Fruit fly (Drosophila melanogaster) whole organism, wandering third instar larva: ENCODE data around the gene CG4914.
A peak's percentile ranks its signal among the peaks of the same experiment; 100 is the strongest.

Source experiments
- Abd-B ChIP-seq: fragments of >200 bp; optimal IDR thresholded peaks from 2 replicates; lab custom pipeline; 2017; ENCODE audit warnings: missing biosample characterization, missing genetic modification characterization
- CG32264 ChIP-seq: fragments of 200-800 bp; sonication (Bioruptor generic); optimal IDR thresholded peaks from 2 replicates; lab custom pipeline; 2016; ENCODE audit warnings: missing biosample characterization, missing genetic modification characterization
- CG9705 ChIP-seq: fragments of 200-800 bp; sonication (Bioruptor generic); optimal IDR thresholded peaks from 2 replicates; lab custom pipeline; 2018; ENCODE audit warnings: missing biosample characterization, mild to moderate bottlenecking, missing genetic modification characterization
- CrebA ChIP-seq: fragments of 200-800 bp; sonication (Bioruptor generic); optimal IDR thresholded peaks from 2 replicates; lab custom pipeline; 2016; ENCODE audit warnings: missing biosample characterization, mild to moderate bottlenecking, missing genetic modification characterization, borderline replicate concordance
- Dfd ChIP-seq: fragments of >200 bp; optimal IDR thresholded peaks from 2 replicates; lab custom pipeline; 2017; ENCODE audit warnings: missing biosample characterization, missing genetic modification characterization
- Dif ChIP-seq: fragments of 200-275, 200-300 bp; sonication (Bioruptor generic); optimal IDR thresholded peaks from 2 replicates; lab custom pipeline; 2018; ENCODE audit warnings: missing biosample characterization, missing genetic modification characterization; ENCODE audit not compliant: partially characterized antibody
- GATAd ChIP-seq: sonication (Bioruptor generic); optimal IDR thresholded peaks from 2 replicates; lab custom pipeline; 2016; ENCODE audit warnings: missing biosample characterization, missing genetic modification characterization
- HLH106 ChIP-seq: fragments of 200-800 bp; optimal IDR thresholded peaks from 3 replicates; lab custom pipeline; 2019; ENCODE audit warnings: missing biosample characterization, mild to moderate bottlenecking, missing genetic modification characterization, moderate library complexity
- Hnf4 ChIP-seq: fragments of 200-800 bp; sonication (Bioruptor generic); optimal IDR thresholded peaks from 2 replicates; lab custom pipeline; 2016; ENCODE audit warnings: missing biosample characterization, mild to moderate bottlenecking, missing genetic modification characterization
- Hr78 ChIP-seq: fragments of >200 bp; optimal IDR thresholded peaks from 2 replicates; lab custom pipeline; 2017; ENCODE audit warnings: missing biosample characterization, missing genetic modification characterization
- Hr83 ChIP-seq: fragments of 200-300 bp; sonication (Bioruptor generic); optimal IDR thresholded peaks from 2 replicates; lab custom pipeline; 2016; ENCODE audit warnings: missing biosample characterization, mild to moderate bottlenecking, missing genetic modification characterization, moderate library complexity; ENCODE audit not compliant: poor library complexity, severe bottlenecking
- Jra ChIP-seq: sonication (Bioruptor generic); optimal IDR thresholded peaks from 2 replicates; lab custom pipeline; 2016; ENCODE audit warnings: missing biosample characterization, missing genetic modification characterization
- Myc ChIP-seq: fragments of >200 bp; optimal IDR thresholded peaks from 2 replicates; lab custom pipeline; 2017
- N ChIP-seq: fragments of >200 bp; optimal IDR thresholded peaks from 2 replicates; lab custom pipeline; 2018; ENCODE audit warnings: missing biosample characterization, missing external identifiers, missing genetic modification characterization
- OdsH ChIP-seq: fragments of 200-800 bp; sonication (Bioruptor generic); optimal IDR thresholded peaks from 2 replicates; lab custom pipeline; 2016; ENCODE audit warnings: missing biosample characterization, mild to moderate bottlenecking, missing genetic modification characterization
- Rel ChIP-seq, 2 experiments: fragments of 200-800 bp; sonication (Bioruptor generic) in 1 of 2; optimal IDR thresholded peaks; 2 replicates in 1 of 2; 3 replicates in 1 of 2; lab custom pipeline; 2016 to 2019; ENCODE audit warnings: mild to moderate bottlenecking in 2 of 2, missing biosample characterization in 2 of 2, missing genetic modification characterization in 2 of 2, moderate library complexity in 1 of 2
- Sp1 ChIP-seq: fragments of 200-800 bp; sonication (Bioruptor generic); optimal IDR thresholded peaks from 3 replicates; lab custom pipeline; 2019; ENCODE audit warnings: missing biosample characterization, mild to moderate bottlenecking, missing genetic modification characterization, moderate library complexity
- br ChIP-seq: fragments of 200-800 bp; sonication (Bioruptor generic); optimal IDR thresholded peaks from 2 replicates; lab custom pipeline; 2016; ENCODE audit warnings: missing biosample characterization, missing genetic modification characterization
- brk ChIP-seq: fragments of 200-800 bp; sonication (Bioruptor generic); optimal IDR thresholded peaks from 2 replicates; lab custom pipeline; 2016; ENCODE audit warnings: missing biosample characterization, mild to moderate bottlenecking, missing genetic modification characterization
- dl ChIP-seq, 2 experiments: fragments of 175-275, 200-275 bp in 1 of 2; fragments of 200-275 bp in 1 of 2; sonication (Bioruptor generic); optimal IDR thresholded peaks; lab custom pipeline; 2018; ENCODE audit warnings: mild to moderate bottlenecking in 2 of 2, missing biosample characterization in 2 of 2, missing genetic modification characterization in 2 of 2, moderate library complexity in 2 of 2; ENCODE audit not compliant: partially characterized antibody in 2 of 2, insufficient read depth in 1 of 2
- dmrt93B ChIP-seq: fragments of 200-800 bp; sonication (Bioruptor generic); optimal IDR thresholded peaks from 2 replicates; lab custom pipeline; 2018; ENCODE audit warnings: missing biosample characterization, mild to moderate bottlenecking, missing genetic modification characterization
- dsf ChIP-seq: sonication (Bioruptor generic); optimal IDR thresholded peaks from 2 replicates; lab custom pipeline; 2016; ENCODE audit warnings: missing biosample characterization, missing genetic modification characterization, borderline replicate concordance
- ey ChIP-seq: fragments of 200-800 bp; sonication (Bioruptor generic); optimal IDR thresholded peaks from 2 replicates; lab custom pipeline; 2016; ENCODE audit warnings: missing biosample characterization, missing genetic modification characterization
- foxo ChIP-seq, 2 experiments: fragments of 200-800 bp; sonication (Bioruptor generic); optimal IDR thresholded peaks; 2 replicates in 1 of 2; 3 replicates in 1 of 2; lab custom pipeline; 2016 to 2017; ENCODE audit warnings: missing biosample characterization in 2 of 2, missing genetic modification characterization in 2 of 2
- fru ChIP-seq: fragments of 200-800 bp; sonication (Bioruptor generic); optimal IDR thresholded peaks from 3 replicates; lab custom pipeline; 2016; ENCODE audit warnings: missing biosample characterization, mild to moderate bottlenecking, missing genetic modification characterization
- h ChIP-seq: fragments of 200-800 bp; sonication (Bioruptor generic); optimal IDR thresholded peaks from 3 replicates; lab custom pipeline; 2016; ENCODE audit warnings: missing biosample characterization, mild to moderate bottlenecking, missing genetic modification characterization
- jim ChIP-seq: fragments of 175-275, 200-325 bp; sonication (Bioruptor generic); optimal IDR thresholded peaks from 2 replicates; lab custom pipeline; 2016; ENCODE audit warnings: missing biosample characterization, mild to moderate bottlenecking, missing genetic modification characterization
- lola ChIP-seq: fragments of >200 bp; optimal IDR thresholded peaks from 2 replicates; lab custom pipeline; 2017; ENCODE audit warnings: missing biosample characterization, missing genetic modification characterization
- pan ChIP-seq: fragments of >200 bp; optimal IDR thresholded peaks from 2 replicates; lab custom pipeline; 2017
- psq ChIP-seq: fragments of 200-800 bp; sonication (Bioruptor generic); optimal IDR thresholded peaks from 3 replicates; lab custom pipeline; 2017; ENCODE audit warnings: missing biosample characterization, mild to moderate bottlenecking, missing genetic modification characterization, moderate library complexity
- rgr ChIP-seq: fragments of 200-800 bp; sonication (Bioruptor generic); optimal IDR thresholded peaks from 3 replicates; lab custom pipeline; 2016; ENCODE audit warnings: missing biosample characterization, mild to moderate bottlenecking, missing genetic modification characterization
- sage ChIP-seq: fragments of 200-800 bp; sonication (Bioruptor generic); optimal IDR thresholded peaks from 2 replicates; lab custom pipeline; 2016; ENCODE audit warnings: missing biosample characterization, mild to moderate bottlenecking, missing genetic modification characterization
- sv ChIP-seq: fragments of 200-800 bp; sonication (Bioruptor generic); optimal IDR thresholded peaks from 3 replicates; lab custom pipeline; 2016; ENCODE audit warnings: missing biosample characterization, missing genetic modification characterization
- tai ChIP-seq: sonication (Bioruptor generic); optimal IDR thresholded peaks from 2 replicates; lab custom pipeline; 2016; ENCODE audit warnings: missing biosample characterization, missing genetic modification characterization
- usp ChIP-seq: fragments of >200 bp; optimal IDR thresholded peaks from 2 replicates; lab custom pipeline; 2017; ENCODE audit warnings: missing biosample characterization, missing genetic modification characterization
- woc ChIP-seq: sonication (Bioruptor generic); optimal IDR thresholded peaks from 2 replicates; lab custom pipeline; 2016; ENCODE audit warnings: missing biosample characterization, mild to moderate bottlenecking, missing genetic modification characterization

Gene CG4914

dm6 chr3L:14678097-14678679 is at the start of gene CG4914:
Gene CG4914, minus strand, starts transcription at chr3L:14678147.
- peak; percentile 86 for TF ChIP-seq HLH106 (tag; lab: Kevin White, UChicago)
- TF ChIP-seq Dfd = peak; percentile 80
- TF ChIP-seq tai (GFP tag; lab: Kevin White, UChicago) = no peak
- no peak for TF ChIP-seq CrebA (GFP tag; lab: Kevin White, UChicago)
- peak; percentile 23 for TF ChIP-seq CG9705 (GFP tag; lab: Kevin White, UChicago)
- TF ChIP-seq dmrt93B = peak; percentile 79
- peak; percentile 26 for TF ChIP-seq CG32264 (GFP tag; lab: Kevin White, UChicago)
- TF ChIP-seq dsf (GFP tag; lab: Kevin White, UChicago) = no peak
- TF ChIP-seq OdsH (GFP tag; lab: Kevin White, UChicago) = peak; percentile 87
- peak; percentile 40 for TF ChIP-seq sage (GFP tag; lab: Kevin White, UChicago)
- TF ChIP-seq sv (GFP tag; lab: Kevin White, UChicago) = peak; percentile 65
- peak; percentile 74 for TF ChIP-seq ey (GFP tag; lab: Kevin White, UChicago)
- TF ChIP-seq woc (GFP tag; lab: Kevin White, UChicago) = peak; percentile 53
- no peak for TF ChIP-seq N
- peak; percentile 25 for TF ChIP-seq brk
- peak in 1 of 2 experiments; percentile 91 for TF ChIP-seq foxo (GFP tag; optimal IDR thresholded peaks at IDR 0.05; lab: Kevin White, UChicago)
- TF ChIP-seq psq (GFP tag; lab: Kevin White, UChicago) = peak; percentile 84
- peak; percentile 83 for TF ChIP-seq rgr
- TF ChIP-seq br (GFP tag; lab: Kevin White, UChicago) = peak; percentile 59
- no peak for TF ChIP-seq pan (lab: Kevin White, UChicago)
- TF ChIP-seq Hnf4 = peak; percentile 57
- TF ChIP-seq Jra (GFP tag; lab: Kevin White, UChicago) = peak; percentile 44
- TF ChIP-seq dl (GFP tag; optimal IDR thresholded peaks at IDR 0.05; lab: Kevin White, UChicago; ENCODE audit: insufficient read depth in 1 of 2, partially characterized antibody in 2 of 2) = no peak
- TF ChIP-seq h (GFP tag; lab: Kevin White, UChicago) = peak; percentile 86
- TF ChIP-seq jim (GFP tag; lab: Kevin White, UChicago) = no peak
- peak; percentile 82 for TF ChIP-seq fru
- TF ChIP-seq Sp1 (GFP tag; lab: Kevin White, UChicago) = peak; percentile 87

- no peak for TF ChIP-seq Dif (GFP tag; lab: Kevin White, UChicago)
- TF ChIP-seq Hr83 (GFP tag; lab: Kevin White, UChicago) = no peak
- no peak for TF ChIP-seq usp (GFP tag; lab: Kevin White, UChicago)
- TF ChIP-seq ey (GFP tag; lab: Kevin White, UChicago) = no peak
- no peak for TF ChIP-seq tai (GFP tag; lab: Kevin White, UChicago)
- no peak for TF ChIP-seq fru
- TF ChIP-seq dmrt93B = no peak
- TF ChIP-seq Hnf4 = no peak
- no peak for TF ChIP-seq dl (GFP tag; optimal IDR thresholded peaks at IDR 0.05; lab: Kevin White, UChicago; ENCODE audit: insufficient read depth in 1 of 2, partially characterized antibody in 2 of 2)
Observed at dm6 chr3L:14712799-14713198, 34.9 kb upstream of the CG4914 start.

dm6 chr3L:14708053-14708452 is 30.1 kb upstream of the CG4914 start:
- peak; percentile 76 for TF ChIP-seq Hnf4
- peak; percentile 47 for TF ChIP-seq ey (GFP tag; lab: Kevin White, UChicago)
- peak; percentile 31 for TF ChIP-seq psq (GFP tag; lab: Kevin White, UChicago)
- no peak for TF ChIP-seq usp (GFP tag; lab: Kevin White, UChicago)
- TF ChIP-seq N = no peak
- no peak for TF ChIP-seq sage (GFP tag; lab: Kevin White, UChicago)
- no peak for TF ChIP-seq Myc
- no peak for TF ChIP-seq HLH106 (tag; lab: Kevin White, UChicago)
- peak; percentile 24 for TF ChIP-seq GATAd (GFP tag; lab: Kevin White, UChicago)
- no peak for TF ChIP-seq lola (GFP tag; lab: Kevin White, UChicago)
- peak; percentile 64 for TF ChIP-seq rgr
- no peak for TF ChIP-seq Abd-B
- TF ChIP-seq CG32264 (GFP tag; lab: Kevin White, UChicago) = peak; percentile 42
- no peak for TF ChIP-seq Rel (GFP tag; optimal IDR thresholded peaks at IDR 0.05; lab: Kevin White, UChicago)
- no peak for TF ChIP-seq Rel (tag; optimal IDR thresholded peaks at IDR 0.05; lab: Kevin White, UChicago)
- TF ChIP-seq CG9705 (GFP tag; lab: Kevin White, UChicago) = no peak
- TF ChIP-seq foxo (GFP tag; optimal IDR thresholded peaks at IDR 0.05; lab: Kevin White, UChicago) = peak in 1 of 2 experiments; percentile 41
- TF ChIP-seq br (GFP tag; lab: Kevin White, UChicago) = peak; percentile 39
- TF ChIP-seq brk = peak; percentile 7
- no peak for TF ChIP-seq woc (GFP tag; lab: Kevin White, UChicago)
- peak; percentile 38 for TF ChIP-seq OdsH (GFP tag; lab: Kevin White, UChicago)
- TF ChIP-seq dsf (GFP tag; lab: Kevin White, UChicago) = no peak
- peak; percentile 73 for TF ChIP-seq Hr83 (GFP tag; lab: Kevin White, UChicago)
- TF ChIP-seq Jra (GFP tag; lab: Kevin White, UChicago) = no peak
- TF ChIP-seq dl (GFP tag; optimal IDR thresholded peaks at IDR 0.05; lab: Kevin White, UChicago; ENCODE audit: insufficient read depth in 1 of 2, partially characterized antibody in 2 of 2) = no peak
- TF ChIP-seq h (GFP tag; lab: Kevin White, UChicago) = peak; percentile 54
- no peak for TF ChIP-seq Hr78 (GFP tag; lab: Kevin White, UChicago)
- peak; percentile 70 for TF ChIP-seq tai (GFP tag; lab: Kevin White, UChicago)
- TF ChIP-seq Dfd = no peak
- peak; percentile 37 for TF ChIP-seq jim (GFP tag; lab: Kevin White, UChicago)
- peak; percentile 45 for TF ChIP-seq fru
